Fruit fly (Drosophila melanogaster) whole organism, pupa: ENCODE data around the gene armi.

ENCODE experiments used
- CG10348 ChIP-seq: fragments of 200-800 bp; sonication (Bioruptor generic); IDR thresholded peaks from 2 replicates; pipeline ENCODE4 v1.3.6; 2022; ENCODE audit warnings: missing biosample characterization, missing genetic modification characterization
- CG12605 ChIP-seq: fragments of 200-800 bp; sonication (Bioruptor generic); IDR thresholded peaks from 2 replicates; pipeline ENCODE4 v1.3.6; 2022; ENCODE audit warnings: missing biosample characterization, missing genetic modification characterization
- CG13204 ChIP-seq: fragments of 200-800 bp; sonication (Bioruptor generic); optimal IDR thresholded peaks from 2 replicates; lab custom pipeline; 2018; ENCODE audit warnings: missing biosample characterization, mild to moderate bottlenecking, missing genetic modification characterization, moderate library complexity
- CG14655 ChIP-seq: fragments of 200-800 bp; sonication (Bioruptor generic); optimal IDR thresholded peaks from 3 replicates; lab custom pipeline; 2017; ENCODE audit warnings: mild to moderate bottlenecking, missing biosample characterization, missing genetic modification reagents, missing genetic modification characterization
- CG15710 ChIP-seq: fragments of 200-800 bp; sonication (Bioruptor generic); optimal IDR thresholded peaks from 2 replicates; lab custom pipeline; 2018; ENCODE audit warnings: missing biosample characterization, mild to moderate bottlenecking, missing genetic modification characterization, moderate library complexity
- CG17806 ChIP-seq: fragments of 200-800 bp; sonication (Bioruptor generic); optimal IDR thresholded peaks from 2 replicates; lab custom pipeline; 2018; ENCODE audit warnings: missing biosample characterization, mild to moderate bottlenecking, missing genetic modification characterization, moderate library complexity
- CG32121 ChIP-seq: fragments of 200-800 bp; sonication (Bioruptor generic); IDR thresholded peaks from 2 replicates; pipeline ENCODE4 v1.3.6; 2022; ENCODE audit warnings: missing biosample characterization, missing genetic modification characterization
- CG34367 ChIP-seq: fragments of 200-800 bp; sonication (Bioruptor generic); optimal IDR thresholded peaks from 2 replicates; lab custom pipeline; 2018; ENCODE audit warnings: missing biosample characterization, mild to moderate bottlenecking, missing genetic modification characterization
- CG4496 ChIP-seq: fragments of 200-800 bp; sonication (Bioruptor generic); IDR thresholded peaks from 3 replicates; pipeline ENCODE4 v1.3.6; 2022; ENCODE audit warnings: missing biosample characterization, missing genetic modification characterization
- CG8159 ChIP-seq: fragments of 200-800 bp; sonication (Bioruptor generic); optimal IDR thresholded peaks from 3 replicates; lab custom pipeline; 2018; ENCODE audit warnings: missing biosample characterization, mild to moderate bottlenecking, missing genetic modification characterization, moderate library complexity
- CG8301 ChIP-seq: fragments of 200-800 bp; sonication (Bioruptor generic); optimal IDR thresholded peaks from 2 replicates; lab custom pipeline; 2018; ENCODE audit warnings: missing biosample characterization, mild to moderate bottlenecking, missing genetic modification characterization
- CG9948 ChIP-seq: fragments of 200-800 bp; sonication (Bioruptor generic); optimal IDR thresholded peaks from 2 replicates; lab custom pipeline; 2018; ENCODE audit warnings: missing biosample characterization, mild to moderate bottlenecking, missing genetic modification characterization, moderate library complexity
- D1 ChIP-seq: fragments of 200-800 bp; sonication (Bioruptor generic); optimal IDR thresholded peaks from 2 replicates; lab custom pipeline; 2018; ENCODE audit warnings: missing biosample characterization, mild to moderate bottlenecking, missing genetic modification characterization, moderate library complexity
- EcR ChIP-seq: fragments of 200-800 bp; sonication (Bioruptor generic); optimal IDR thresholded peaks from 3 replicates; lab custom pipeline; 2019; ENCODE audit warnings: missing biosample characterization, missing genetic modification characterization, mild to moderate bottlenecking, moderate library complexity, missing genetic modification reagents
- Ets98B ChIP-seq: fragments of 200-800 bp; sonication (Bioruptor generic); IDR thresholded peaks from 2 replicates; pipeline ENCODE4 v1.3.6; 2022; ENCODE audit warnings: missing biosample characterization, missing genetic modification characterization
- Pif1A ChIP-seq: fragments of 200-800 bp; sonication (Bioruptor generic); optimal IDR thresholded peaks from 3 replicates; lab custom pipeline; 2016; ENCODE audit warnings: missing biosample characterization, missing genetic modification characterization
- Pif1B ChIP-seq: fragments of 200-800 bp; sonication (Bioruptor generic); optimal IDR thresholded peaks from 3 replicates; lab custom pipeline; 2016; ENCODE audit warnings: missing biosample characterization, missing genetic modification characterization
- Snoo ChIP-seq: fragments of 200-800 bp; sonication (Bioruptor generic); optimal IDR thresholded peaks from 3 replicates; lab custom pipeline; 2017; ENCODE audit warnings: missing biosample characterization, mild to moderate bottlenecking, missing genetic modification characterization, inconsistent platforms
- fd96Ca ChIP-seq: fragments of 200-800 bp; sonication (Bioruptor generic); IDR thresholded peaks from 3 replicates; pipeline ENCODE4 v1.3.6; 2022; ENCODE audit warnings: missing biosample characterization, missing genetic modification characterization
- gl ChIP-seq: fragments of 200-800 bp; sonication (Bioruptor generic); optimal IDR thresholded peaks from 2 replicates; lab custom pipeline; 2018; ENCODE audit warnings: missing biosample characterization, mild to moderate bottlenecking, missing genetic modification characterization
- rn ChIP-seq: fragments of 200-800 bp; sonication (Bioruptor generic); IDR thresholded peaks from 2 replicates; pipeline ENCODE4 v1.3.6; 2022; ENCODE audit warnings: missing biosample characterization, missing genetic modification characterization

The armi gene

DNA sequence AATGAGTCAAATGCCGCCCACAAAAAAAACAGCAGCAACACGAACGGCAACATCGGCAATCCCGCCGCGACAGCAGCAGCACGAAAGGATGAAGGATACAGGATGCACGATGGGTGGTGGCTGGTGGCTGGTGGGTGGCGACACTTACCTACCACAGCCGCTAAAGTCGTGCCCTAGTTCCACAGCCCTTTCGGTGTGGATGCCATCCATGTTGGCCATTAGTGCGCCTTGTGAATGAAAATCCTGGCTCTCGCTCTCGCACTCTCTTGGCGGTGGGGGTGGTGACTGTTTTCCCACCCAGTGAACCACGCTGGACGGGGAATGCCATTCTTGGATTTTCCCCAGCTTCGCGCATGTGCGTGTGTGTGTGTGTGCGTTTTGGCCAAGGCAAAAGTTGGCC lies 34.1 kb upstream of the armi start:
- TF ChIP-seq CG17806 (tag; lab: Kevin White, UChicago) (no peak), CG15710 (tag; lab: Kevin White, UChicago) (no peak), rn (GFP tag; lab: Robert Waterston, UW) (no peak), Pif1B (GFP tag; lab: Kevin White, UChicago) (no peak), gl (tag; lab: Kevin White, UChicago) (no peak), CG8159 (tag; lab: Kevin White, UChicago) (no peak), CG4496 (no peak), CG12605 (GFP tag; lab: Robert Waterston, UW) (no peak), Ets98B (GFP tag; lab: Robert Waterston, UW) (no peak), CG13204 (GFP tag; lab: Kevin White, UChicago) (no peak), EcR (no peak), Snoo (tag; lab: Kevin White, UChicago) (no peak), CG14655 (GFP tag; lab: Kevin White, UChicago) (no peak), Pif1A (GFP tag; lab: Kevin White, UChicago) (no peak), D1 (tag; lab: Kevin White, UChicago) (no peak), CG8301 (tag; lab: Kevin White, UChicago) (no peak), CG9948 (tag; lab: Kevin White, UChicago) (no peak), CG34367 (tag; lab: Kevin White, UChicago) (no peak)

DNA sequence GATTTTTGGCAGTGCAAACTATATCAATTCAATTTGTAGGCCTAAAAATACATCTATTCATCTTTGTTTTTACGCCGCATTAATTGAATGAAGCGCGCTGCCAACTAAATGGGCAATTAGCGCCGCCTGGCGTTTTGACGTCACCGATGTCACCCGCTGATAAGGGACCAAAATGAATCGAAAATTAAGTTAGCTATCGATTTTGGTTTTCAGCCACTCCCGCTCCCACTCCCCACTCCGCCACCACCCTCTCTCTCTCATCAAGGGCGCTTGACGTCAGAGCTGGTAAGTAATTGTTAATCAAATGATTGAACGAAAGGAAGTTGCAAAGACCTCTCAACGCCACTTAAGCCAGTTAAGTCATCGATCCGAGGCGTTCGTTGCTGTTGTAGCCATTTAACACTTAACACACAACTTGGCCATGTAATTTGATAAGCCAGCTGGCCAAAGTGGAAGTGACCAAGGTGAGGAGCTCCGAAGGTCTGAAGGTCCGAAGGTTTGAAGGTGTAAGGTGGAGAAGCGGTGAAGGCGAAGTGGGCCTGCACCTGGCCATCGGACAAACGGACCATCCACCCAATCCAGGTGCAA lies 30.0 kb upstream of the armi start:
- TF ChIP-seq CG4496: no peak
- TF ChIP-seq EcR: no peak
- no peak for TF ChIP-seq CG13204 (GFP tag; lab: Kevin White, UChicago)
- no peak for TF ChIP-seq D1 (tag; lab: Kevin White, UChicago)
- no peak for TF ChIP-seq CG34367 (tag; lab: Kevin White, UChicago)
- no peak for TF ChIP-seq Pif1B (GFP tag; lab: Kevin White, UChicago)
- no peak for TF ChIP-seq CG8159 (tag; lab: Kevin White, UChicago)
- no peak for TF ChIP-seq CG14655 (GFP tag; lab: Kevin White, UChicago)
- no peak for TF ChIP-seq CG12605 (GFP tag; lab: Robert Waterston, UW)
- no peak for TF ChIP-seq Ets98B (GFP tag; lab: Robert Waterston, UW)
- no peak for TF ChIP-seq CG17806 (tag; lab: Kevin White, UChicago)
- TF ChIP-seq CG32121: no peak

DNA sequence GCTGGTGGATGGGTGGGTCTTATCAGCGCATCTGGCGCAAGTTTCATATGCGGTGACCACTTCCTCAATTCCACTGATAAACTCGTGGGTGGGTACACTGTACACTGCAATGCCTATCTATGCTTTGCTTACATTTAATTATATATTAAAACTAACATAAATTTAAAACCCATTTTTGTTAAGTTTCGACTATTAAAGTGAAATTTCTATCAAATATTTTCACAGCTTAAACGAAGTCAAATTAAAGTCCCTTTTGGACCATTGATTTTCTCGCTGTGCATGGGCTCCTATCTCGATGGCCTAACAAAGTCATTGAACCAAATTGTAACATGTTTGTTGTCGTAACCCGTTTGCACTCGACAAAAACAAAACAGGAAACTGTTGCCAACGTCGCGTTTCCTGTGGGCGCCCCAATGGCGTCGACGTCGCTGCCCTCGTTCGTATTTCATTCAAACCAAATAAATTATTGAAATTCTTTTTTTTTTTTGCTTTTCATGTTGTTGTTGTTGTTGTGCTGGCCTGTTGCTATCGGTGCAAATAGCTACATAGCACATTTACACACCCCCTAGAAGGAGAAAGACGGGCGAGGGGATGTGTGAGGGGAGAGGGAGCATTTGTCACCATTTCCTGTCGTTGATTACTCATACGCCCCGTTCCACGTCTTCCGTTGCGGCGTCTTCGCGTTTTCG lies 28.3 kb upstream of the armi start:
- TF ChIP-seq CG13204 (GFP tag; lab: Kevin White, UChicago) (no peak), EcR (peak; percentile 46), Pif1B (GFP tag; lab: Kevin White, UChicago) (peak; percentile 23), gl (tag; lab: Kevin White, UChicago) (no peak), CG9948 (tag; lab: Kevin White, UChicago) (peak; percentile 24), CG4496 (peak; percentile 76), CG8159 (tag; lab: Kevin White, UChicago) (peak; percentile 59), CG32121 (peak; percentile 82), CG10348 (GFP tag; lab: Robert Waterston, UW) (peak; percentile 48; the same call in 1 of the 2 replicates), CG14655 (GFP tag; lab: Kevin White, UChicago) (peak; percentile 61), Pif1A (GFP tag; lab: Kevin White, UChicago) (peak; percentile 29), CG34367 (tag; lab: Kevin White, UChicago) (peak; percentile 12), fd96Ca (GFP tag; lab: Robert Waterston, UW) (peak; percentile 60; the same call in 2 of the 3 replicates), CG12605 (GFP tag; lab: Robert Waterston, UW) (peak; percentile 44; the same call in 1 of the 2 replicates), CG8301 (tag; lab: Kevin White, UChicago) (peak; percentile 61), CG15710 (tag; lab: Kevin White, UChicago) (peak; percentile 42), rn (GFP tag; lab: Robert Waterston, UW) (peak; percentile 38; the same call in 1 of the 2 replicates), Snoo (tag; lab: Kevin White, UChicago) (peak; percentile 83), CG17806 (tag; lab: Kevin White, UChicago) (peak; percentile 40), D1 (tag; lab: Kevin White, UChicago) (no peak), Ets98B (GFP tag; lab: Robert Waterston, UW) (peak; percentile 82)

DNA sequence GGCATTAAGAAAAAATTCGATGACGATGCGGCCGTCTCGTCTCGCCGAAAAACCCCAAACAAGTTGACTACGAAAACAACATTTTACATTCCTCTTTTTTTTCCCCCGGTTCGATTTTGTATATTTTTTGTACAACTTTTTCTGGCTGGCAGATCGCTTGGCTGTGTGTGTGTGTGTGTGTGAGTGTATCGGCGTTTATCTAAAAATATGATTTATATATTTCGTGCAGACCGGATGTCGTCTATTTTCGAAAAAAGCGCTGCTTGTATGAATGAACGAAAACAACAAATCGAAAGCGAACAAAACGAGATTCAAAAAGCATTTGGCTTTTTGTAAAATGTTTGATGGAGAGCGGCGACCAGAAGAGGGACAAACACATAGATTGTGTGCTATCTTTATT lies 27.2 kb upstream of the armi start:
- TF ChIP-seq Pif1B (GFP tag; lab: Kevin White, UChicago) (no peak), gl (tag; lab: Kevin White, UChicago) (no peak), rn (GFP tag; lab: Robert Waterston, UW) (no peak), EcR (no peak), Snoo (tag; lab: Kevin White, UChicago) (no peak), CG8301 (tag; lab: Kevin White, UChicago) (no peak), CG17806 (tag; lab: Kevin White, UChicago) (no peak), CG12605 (GFP tag; lab: Robert Waterston, UW) (no peak), CG13204 (GFP tag; lab: Kevin White, UChicago) (no peak), CG4496 (no peak), CG10348 (GFP tag; lab: Robert Waterston, UW) (no peak), CG9948 (tag; lab: Kevin White, UChicago) (no peak), CG8159 (tag; lab: Kevin White, UChicago) (no peak), D1 (tag; lab: Kevin White, UChicago) (no peak), Pif1A (GFP tag; lab: Kevin White, UChicago) (no peak)

DNA sequence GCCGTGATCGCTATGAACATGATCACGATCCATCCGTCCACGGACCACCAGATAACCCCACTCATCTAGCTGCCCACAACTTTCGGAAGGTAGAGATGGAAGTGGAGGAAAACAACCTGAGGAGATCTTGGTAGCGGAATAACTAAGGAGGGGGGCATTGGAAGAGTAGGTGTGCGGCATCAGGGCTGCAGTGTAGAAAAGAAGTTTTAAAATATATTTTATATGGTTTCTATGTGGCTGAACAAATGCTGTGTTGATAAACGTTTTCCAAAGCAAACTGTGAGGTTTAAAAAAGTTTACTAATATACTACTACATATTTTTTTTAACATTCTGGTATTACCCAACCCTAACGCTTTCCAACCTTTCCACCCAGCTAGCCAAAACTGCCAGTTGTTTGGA lies 26.2 kb upstream of the armi start:
- TF ChIP-seq CG10348 (GFP tag; lab: Robert Waterston, UW): no peak
- TF ChIP-seq CG14655 (GFP tag; lab: Kevin White, UChicago): peak; percentile 54
- peak; percentile 64 for TF ChIP-seq Ets98B (GFP tag; lab: Robert Waterston, UW)
- TF ChIP-seq CG8301 (tag; lab: Kevin White, UChicago): peak; percentile 25
- peak; percentile 23; the same call in 1 of the 3 replicates for TF ChIP-seq fd96Ca (GFP tag; lab: Robert Waterston, UW)
- TF ChIP-seq CG8159 (tag; lab: Kevin White, UChicago): no peak
- peak; percentile 53; the same call in 1 of the 3 replicates for TF ChIP-seq CG4496
- no peak for TF ChIP-seq D1 (tag; lab: Kevin White, UChicago)
- TF ChIP-seq CG34367 (tag; lab: Kevin White, UChicago): no peak
